Fruit fly (Drosophila melanogaster) S2 (cell line): ENCODE results near the gene CG3793.

Experiments
- CG8478 ChIP-seq: fragments of >200 bp; optimal IDR thresholded peaks from 2 replicates; lab custom pipeline; 2018
- CTCF ChIP-seq, 2 experiments: fragments of >200 bp; optimal IDR thresholded peaks; 2 replicates each; lab custom pipeline; 2018

dm6 chr2L:15776752-15777151 is 12.7 kb downstream of the CG3793 start, which contains the start of gene CG43760:
- no peak for TF ChIP-seq CG8478 (lab: Kevin White, UChicago)
- TF ChIP-seq CTCF (optimal IDR thresholded peaks at IDR 0.05; lab: Kevin White, UChicago), result no peak
